Fruit fly (Drosophila melanogaster) whole organism, wandering third instar larva: ENCODE results near the gene Snx21.

Experiments used
- CrebA ChIP-seq: fragments of 200-800 bp; sonication (Bioruptor generic); optimal IDR thresholded peaks from 2 replicates; lab custom pipeline; 2016; ENCODE audit warnings: missing biosample characterization, mild to moderate bottlenecking, missing genetic modification characterization, borderline replicate concordance
- usp ChIP-seq: fragments of >200 bp; optimal IDR thresholded peaks from 2 replicates; lab custom pipeline; 2017; ENCODE audit warnings: missing biosample characterization, missing genetic modification characterization

DNA sequence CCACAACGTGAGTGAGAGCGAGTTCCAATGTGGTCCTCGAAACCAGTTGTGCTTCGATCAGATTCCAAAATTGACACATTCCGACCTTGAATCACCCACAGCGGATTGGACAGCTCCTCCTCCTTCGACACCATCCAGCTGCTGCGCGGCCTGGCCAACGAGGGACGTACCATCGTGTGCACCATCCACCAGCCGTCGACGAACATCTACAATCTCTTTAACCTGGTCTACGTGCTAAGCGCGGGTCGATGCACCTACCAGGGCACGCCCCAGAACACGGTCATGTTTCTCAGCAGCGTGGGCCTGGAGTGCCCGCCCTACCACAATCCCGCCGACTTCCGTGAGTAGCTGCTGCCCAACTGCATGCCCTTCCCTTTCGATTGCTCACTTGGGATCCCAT, 27.9 kb downstream of the Snx21 start:
- no peak for TF ChIP-seq usp (GFP tag; lab: Kevin White, UChicago)
- TF ChIP-seq CrebA (GFP tag; lab: Kevin White, UChicago) = no peak
